Worm (Caenorhabditis elegans): ENCODE measurements around the gene gad-3.

gad-3 gene

ce11 chrV:9212499-9212898 lies 39.7 kb upstream of the gad-3 start (continued):
- peak; percentile 44 for TF ChIP-seq lin-13 (GFP tag; optimal IDR thresholded peaks at IDR 0.05)
- no peak for TF ChIP-seq hpl-2 (GFP tag; optimal IDR thresholded peaks at IDR 0.05)
- no peak for TF ChIP-seq F16B12.6 (tag; optimal IDR thresholded peaks at IDR 0.05)
- TF ChIP-seq mef-2 (tag; optimal IDR thresholded peaks at IDR 0.05), result no peak
- TF ChIP-seq unc-98 (GFP tag; IDR thresholded peaks at IDR 0.05), result no peak
- TF ChIP-seq sptf-1 (tag; optimal IDR thresholded peaks at IDR 0.05), result no peak
- TF ChIP-seq ceh-63 (GFP tag; optimal IDR thresholded peaks at IDR 0.05), result no peak
- no peak for TF ChIP-seq alr-1 (tag; optimal IDR thresholded peaks at IDR 0.05; ENCODE audit: borderline replicate concordance)
- no peak for TF ChIP-seq aly-2 (tag; optimal IDR thresholded peaks at IDR 0.05)
- peak; percentile 63 for TF ChIP-seq snpc-4 (tag; optimal IDR thresholded peaks at IDR 0.05)
- peak; percentile 38 for TF ChIP-seq nhr-47 (tag; optimal IDR thresholded peaks at IDR 0.05)
- no peak for TF ChIP-seq pax-3 (tag; optimal IDR thresholded peaks at IDR 0.05)
- TF ChIP-seq ets-5 (GFP tag; IDR thresholded peaks at IDR 0.05), result no peak
- TF ChIP-seq hlh-4 (tag; optimal IDR thresholded peaks at IDR 0.05), result no peak
- TF ChIP-seq egl-27 (tag; optimal IDR thresholded peaks at IDR 0.05), result no peak
- no peak for TF ChIP-seq tlp-1 (tag; optimal IDR thresholded peaks at IDR 0.05)
- TF ChIP-seq unc-86 (tag; optimal IDR thresholded peaks at IDR 0.05), result no peak
- peak in 2 of 3 experiments; percentile 18 to 72 for TF ChIP-seq ceh-82 (tag; optimal IDR thresholded peaks at IDR 0.05)
- no peak for TF ChIP-seq nhr-77 (tag; optimal IDR thresholded peaks at IDR 0.05)
- TF ChIP-seq ama-1 (optimal IDR thresholded peaks at IDR 0.05), result no peak
- TF ChIP-seq zag-1 (tag; optimal IDR thresholded peaks at IDR 0.05), result no peak
- peak; percentile 65 to 66 for TF ChIP-seq efl-1 (optimal IDR thresholded peaks at IDR 0.05)
- TF ChIP-seq efl-1 (GFP tag; optimal IDR thresholded peaks at IDR 0.05 in 1 of 2), result peak; percentile 56 to 64
- no peak for TF ChIP-seq C04F5.9 (tag; optimal IDR thresholded peaks at IDR 0.05)
- TF ChIP-seq pqm-1 (tag; optimal IDR thresholded peaks at IDR 0.05), result no peak
- peak; percentile 28 for TF ChIP-seq lir-3 (tag; optimal IDR thresholded peaks at IDR 0.05; ENCODE audit: poor library complexity)
- TF ChIP-seq ztf-4 (tag; optimal IDR thresholded peaks at IDR 0.05), result no peak
- no peak for TF ChIP-seq fkh-8 (tag; optimal IDR thresholded peaks at IDR 0.05)
- TF ChIP-seq nhr-84 (tag; optimal IDR thresholded peaks at IDR 0.05), result no peak
- peak; percentile 5 for TF ChIP-seq tbx-2 (tag; optimal IDR thresholded peaks at IDR 0.05)
- TF ChIP-seq mep-1 (tag; optimal IDR thresholded peaks at IDR 0.05), result peak; percentile 91
- no peak for TF ChIP-seq dsc-1 (tag; optimal IDR thresholded peaks at IDR 0.05)
- TF ChIP-seq nhr-237 (tag; optimal IDR thresholded peaks at IDR 0.05), result no peak
- TF ChIP-seq fos-1 (tag; optimal IDR thresholded peaks at IDR 0.05), result peak; percentile 4
- TF ChIP-seq nhr-85 (tag), result peak; percentile 23
- peak; percentile 41 for TF ChIP-seq swsn-7 (tag; optimal IDR thresholded peaks at IDR 0.05)
- peak; percentile 70 for TF ChIP-seq blmp-1 (tag; optimal IDR thresholded peaks at IDR 0.05)
- peak in 1 of 2 experiments; percentile 60 for TF ChIP-seq mdl-1 (tag; optimal IDR thresholded peaks at IDR 0.05)
- no peak for TF ChIP-seq ces-1 (GFP tag; optimal IDR thresholded peaks at IDR 0.05)
- peak; percentile 23 for TF ChIP-seq xbp-1 (tag; optimal IDR thresholded peaks at IDR 0.05)

- TF ChIP-seq ces-1 (GFP tag; optimal IDR thresholded peaks at IDR 0.05), result no peak
- TF ChIP-seq nhr-71 (tag; optimal IDR thresholded peaks at IDR 0.05), result peak; percentile 20
- TF ChIP-seq lsy-2 (tag; optimal IDR thresholded peaks at IDR 0.05), result peak in 1 of 2 experiments; percentile 19
- peak; percentile 1 for TF ChIP-seq snu-23 (GFP tag; optimal IDR thresholded peaks at IDR 0.05)
- TF ChIP-seq lin-14 (GFP tag; optimal IDR thresholded peaks at IDR 0.05), result peak; percentile 55
- peak; percentile 11 for TF ChIP-seq nhr-47 (tag; optimal IDR thresholded peaks at IDR 0.05)
- TF ChIP-seq C16A3.4 (tag; optimal IDR thresholded peaks at IDR 0.05), result no peak
- peak; percentile 2 for TF ChIP-seq blmp-1 (tag; optimal IDR thresholded peaks at IDR 0.05)
These were observed 36.1 kb upstream of the gad-3 start for ce11 chrV:9208878-9209277.

Data from whole organism, L1 larva.